Worm (Caenorhabditis elegans): Measurements from ENCODE around the gene soc-1.

DNA sequence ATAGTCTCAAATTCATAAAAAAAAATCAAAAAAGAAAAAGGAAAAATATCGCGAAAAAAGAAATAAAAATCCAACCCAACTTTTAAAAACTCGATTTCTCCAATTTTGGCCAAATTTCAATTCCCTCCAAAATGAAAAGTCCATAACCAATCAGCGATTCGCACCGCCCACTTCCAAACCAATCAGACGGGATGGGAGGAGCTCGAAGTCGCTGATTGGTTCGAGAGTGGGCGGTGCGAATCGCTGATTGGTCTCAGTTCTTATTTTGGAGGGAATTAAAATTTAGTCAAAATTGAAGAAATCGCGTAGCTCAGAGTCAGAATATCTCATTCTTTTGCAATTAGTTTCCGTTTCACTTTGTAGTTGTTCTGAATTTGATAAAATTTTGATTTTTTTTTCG lies 19.2 kb upstream of the soc-1 start:
- TF ChIP-seq dao-5 (tag; optimal IDR thresholded peaks at IDR 0.05) = no peak
- no peak for TF ChIP-seq him-1 (tag; optimal IDR thresholded peaks at IDR 0.05)
- TF ChIP-seq W03F9.2 (tag; optimal IDR thresholded peaks at IDR 0.05) = no peak

Data from whole organism, L4/young adult.